Worm (Caenorhabditis elegans): ENCODE measurements around the gene tsp-21.

DNA sequence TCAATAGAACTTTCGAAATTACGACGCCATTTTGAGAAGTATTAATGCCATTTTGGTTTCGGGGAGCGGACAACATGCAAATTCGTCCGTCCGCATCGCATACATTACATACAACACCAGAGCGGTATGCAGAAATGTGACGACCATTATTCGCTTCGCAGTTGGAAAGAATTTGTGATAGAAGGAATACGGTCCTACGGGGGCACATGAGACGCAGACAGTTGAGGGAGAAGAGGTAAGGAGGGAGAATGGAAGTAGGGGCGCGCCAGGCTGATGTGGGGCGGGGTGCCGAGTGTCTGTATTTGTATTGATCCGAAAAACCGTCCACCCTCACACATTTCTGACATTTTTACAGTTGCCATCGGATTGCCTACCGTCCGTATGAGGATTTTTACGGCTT lies 9.2 kb downstream of the tsp-21 start:
- TF ChIP-seq mdl-1 (tag; optimal IDR thresholded peaks at IDR 0.05) (no peak), elt-1 (tag; optimal IDR thresholded peaks at IDR 0.05) (no peak), nhr-43 (tag; optimal IDR thresholded peaks at IDR 0.05; ENCODE audit: poor library complexity, severe bottlenecking) (no peak), R02D3.7 (tag; optimal IDR thresholded peaks at IDR 0.05) (no peak), lin-15B (tag; optimal IDR thresholded peaks at IDR 0.05) (no peak), nhr-76 (tag; optimal IDR thresholded peaks at IDR 0.05) (no peak), lin-39 (tag; optimal IDR thresholded peaks at IDR 0.05) (no peak), skn-1 (tag; optimal IDR thresholded peaks at IDR 0.05) (no peak)
